Worm (Caenorhabditis elegans): ENCODE data around the gene flp-13.

DNA sequence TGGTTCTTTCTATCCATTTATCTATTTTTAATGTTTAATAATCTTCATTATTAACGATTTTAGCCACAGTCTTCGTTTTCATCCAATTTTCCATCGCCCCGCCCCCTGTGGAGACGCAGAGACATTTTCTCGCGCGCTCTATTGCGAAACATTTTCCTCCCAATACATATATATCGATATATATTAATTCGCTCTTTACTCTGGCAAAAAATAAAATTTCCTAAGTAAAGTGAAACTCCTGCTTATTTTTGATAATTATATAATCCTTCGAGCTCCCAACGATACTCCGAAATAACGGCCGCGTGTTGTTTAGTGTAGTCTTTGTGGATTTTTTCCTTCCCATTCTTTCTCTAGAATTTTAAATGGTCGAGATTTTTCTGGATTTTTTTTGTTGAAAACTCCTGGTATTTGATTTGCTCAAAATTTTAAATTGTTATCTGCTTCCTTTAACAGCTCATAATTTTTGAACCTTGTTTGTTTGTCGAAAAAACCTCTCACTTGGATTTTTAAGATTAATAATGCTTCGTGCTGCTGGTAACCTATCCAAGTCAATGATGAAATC, 30.3 kb upstream of the flp-13 start, which contains the start of gene sucg-1:
- TF ChIP-seq him-1 (tag; optimal IDR thresholded peaks at IDR 0.05) (no peak), W03F9.2 (tag; optimal IDR thresholded peaks at IDR 0.05) (no peak)
